Worm (Caenorhabditis elegans): ENCODE results near the gene mkk-4.

- TF ChIP-seq nhr-11 (tag; optimal IDR thresholded peaks at IDR 0.05) (no peak), F13H6.1 (tag; optimal IDR thresholded peaks at IDR 0.05) (no peak), lin-13 (GFP tag; optimal IDR thresholded peaks at IDR 0.05) (no peak), unc-39 (tag; optimal IDR thresholded peaks at IDR 0.05) (no peak), snpc-4 (tag; optimal IDR thresholded peaks at IDR 0.05) (no peak), nhr-25 (tag; optimal IDR thresholded peaks at IDR 0.05) (no peak)
Observed at ce11 chrX:10000635-10001034, 27.0 kb upstream of the mkk-4 start, which contains the start of gene F19C6.2.
